Fruit fly (Drosophila melanogaster) whole organism, embryonic: ENCODE data around the gene Drsl1.

Experiments used
- Bgb ChIP-seq: fragments of 200-800 bp; sonication (Bioruptor generic); IDR thresholded peaks from 2 replicates; pipeline ENCODE4 v1.3.6; 2022; ENCODE audit warnings: missing biosample characterization, missing genetic modification characterization; ENCODE audit not compliant: partially characterized antibody
- Bteb2 ChIP-seq: fragments of 200-800 bp; sonication (Bioruptor generic); optimal IDR thresholded peaks from 2 replicates; lab custom pipeline; 2016; ENCODE audit warnings: missing biosample characterization, missing genetic modification characterization
- CG10462 ChIP-seq: fragments of 200-800 bp; sonication (Bioruptor generic); optimal IDR thresholded peaks from 2 replicates; lab custom pipeline; 2016; ENCODE audit warnings: missing biosample characterization, missing genetic modification characterization
- CG11695 ChIP-seq: fragments of 200-800 bp; sonication (Bioruptor generic); IDR thresholded peaks from 3 replicates; pipeline ENCODE4 v1.3.6; 2022; ENCODE audit warnings: missing biosample characterization, missing genetic modification characterization
- CG12104 ChIP-seq: fragments of 200-800 bp; sonication (Bioruptor generic); optimal IDR thresholded peaks from 3 replicates; lab custom pipeline; 2016; ENCODE audit warnings: missing biosample characterization, missing genetic modification characterization
- CG15073 ChIP-seq: fragments of 200-800 bp; sonication (Bioruptor generic); optimal IDR thresholded peaks from 2 replicates; lab custom pipeline; 2016; ENCODE audit warnings: missing biosample characterization, missing genetic modification characterization
- CG1529 ChIP-seq: fragments of 200-800 bp; sonication (Bioruptor generic); optimal IDR thresholded peaks from 3 replicates; lab custom pipeline; 2018; ENCODE audit warnings: missing biosample characterization, missing genetic modification characterization
- CG16779 ChIP-seq: fragments of 200-800 bp; sonication (Bioruptor generic); IDR thresholded peaks from 2 replicates; pipeline ENCODE4 v1.3.6; 2022; ENCODE audit warnings: missing biosample characterization, missing genetic modification characterization
- CG16863 ChIP-seq: fragments of 200-800 bp; sonication (Bioruptor generic); optimal IDR thresholded peaks from 3 replicates; lab custom pipeline; 2016; ENCODE audit warnings: missing biosample characterization, missing genetic modification characterization
- CG17328 ChIP-seq: fragments of 200-800 bp; sonication (Bioruptor generic); IDR thresholded peaks from 2 replicates; pipeline ENCODE4 v1.3.6; 2022; ENCODE audit warnings: missing biosample characterization, missing genetic modification characterization
- CG17568 ChIP-seq: fragments of 200-800 bp; sonication (Bioruptor generic); optimal IDR thresholded peaks from 2 replicates; lab custom pipeline; 2018; ENCODE audit warnings: missing biosample characterization, mild to moderate bottlenecking, missing genetic modification characterization, moderate library complexity
- CG1792 ChIP-seq: fragments of 200-800 bp; sonication (Bioruptor generic); optimal IDR thresholded peaks from 2 replicates; lab custom pipeline; 2016; ENCODE audit warnings: missing biosample characterization, missing genetic modification characterization
- CG18619 ChIP-seq: fragments of 200-800 bp; sonication (Bioruptor generic); optimal IDR thresholded peaks from 3 replicates; lab custom pipeline; 2017; ENCODE audit warnings: missing biosample characterization, mild to moderate bottlenecking, missing genetic modification characterization
- CG2875 ChIP-seq: fragments of 200-800 bp; sonication (Bioruptor generic); optimal IDR thresholded peaks from 2 replicates; lab custom pipeline; 2017; ENCODE audit warnings: missing biosample characterization, mild to moderate bottlenecking, missing genetic modification characterization, missing genetic modification reagents
- CG31441 ChIP-seq: fragments of 200-800 bp; sonication (Bioruptor generic); IDR thresholded peaks from 2 replicates; pipeline ENCODE4 v1.3.6; 2022; ENCODE audit warnings: missing biosample characterization, missing genetic modification characterization
- CG4404 ChIP-seq: fragments of 200-800 bp; sonication (Bioruptor generic); IDR thresholded peaks from 2 replicates; pipeline ENCODE4 v1.3.6; 2022; ENCODE audit warnings: missing biosample characterization, missing genetic modification characterization
- CG6254 ChIP-seq: fragments of 200-800 bp; sonication (Bioruptor generic); optimal IDR thresholded peaks from 3 replicates; lab custom pipeline; 2017; ENCODE audit warnings: mild to moderate bottlenecking, missing biosample characterization, missing genetic modification reagents, missing genetic modification characterization
- CG8089 ChIP-seq: fragments of 200-800 bp; sonication (Bioruptor generic); optimal IDR thresholded peaks from 3 replicates; lab custom pipeline; 2016; ENCODE audit warnings: missing biosample characterization, missing genetic modification characterization
- CG8359 ChIP-seq: fragments of 200-800 bp; sonication (Bioruptor generic); optimal IDR thresholded peaks from 2 replicates; lab custom pipeline; 2017; ENCODE audit warnings: missing biosample characterization, mild to moderate bottlenecking, missing genetic modification characterization, borderline replicate concordance
- CG8924 ChIP-seq: fragments of 200-800 bp; optimal IDR thresholded peaks from 3 replicates; lab custom pipeline; 2019; ENCODE audit warnings: missing biosample characterization, mild to moderate bottlenecking, missing genetic modification characterization, moderate library complexity
- CHES-1-like ChIP-seq: fragments of 200-800 bp; sonication (Bioruptor generic); optimal IDR thresholded peaks from 2 replicates; lab custom pipeline; 2016; ENCODE audit warnings: missing biosample characterization, missing genetic modification characterization
- Gug ChIP-seq: fragments of 200-800 bp; sonication (Bioruptor generic); IDR thresholded peaks from 4 replicates; pipeline ENCODE4 v1.3.6; 2022; ENCODE audit warnings: missing biosample characterization, missing genetic modification characterization
- MBD-R2 ChIP-seq: fragments of 200-800 bp; sonication (Bioruptor generic); IDR thresholded peaks from 2 replicates; pipeline ENCODE4 v1.3.6; 2022; ENCODE audit warnings: missing biosample characterization, missing genetic modification characterization
- Meics ChIP-seq: fragments of 200-800 bp; sonication (Bioruptor generic); optimal IDR thresholded peaks from 2 replicates; lab custom pipeline; 2017; ENCODE audit warnings: missing biosample characterization, mild to moderate bottlenecking, missing genetic modification characterization
- Sox100B ChIP-seq: fragments of 200-800 bp; sonication (Bioruptor generic); optimal IDR thresholded peaks from 3 replicates; lab custom pipeline; 2018; ENCODE audit warnings: missing biosample characterization, mild to moderate bottlenecking, missing genetic modification characterization
- Ssrp ChIP-seq: fragments of 200-800 bp; sonication (Bioruptor generic); optimal IDR thresholded peaks from 2 replicates; lab custom pipeline; 2018; ENCODE audit warnings: missing biosample characterization, mild to moderate bottlenecking, missing genetic modification characterization, moderate library complexity
- Trl ChIP-seq, 3 experiments: fragments of >200 bp in 2 of 3; fragments of 200-800 bp in 1 of 3; sonication (Bioruptor generic) in 1 of 3; optimal IDR thresholded peaks; 2 replicates in 1 of 3; 3 replicates in 2 of 3; lab custom pipeline; 2016 to 2017; ENCODE audit warnings: missing biosample characterization in 1 of 3, missing genetic modification characterization in 1 of 3
- Vsx1 ChIP-seq: fragments of 200-800 bp; sonication (Bioruptor generic); optimal IDR thresholded peaks from 2 replicates; lab custom pipeline; 2017; ENCODE audit warnings: missing biosample characterization, mild to moderate bottlenecking, missing genetic modification characterization, missing genetic modification reagents
- ac ChIP-seq: fragments of 200-800 bp; sonication (Bioruptor generic); optimal IDR thresholded peaks from 3 replicates; lab custom pipeline; 2017; ENCODE audit warnings: missing biosample characterization, mild to moderate bottlenecking, missing genetic modification characterization
- ara ChIP-seq: fragments of 200-800 bp; sonication (Bioruptor generic); IDR thresholded peaks from 2 replicates; pipeline ENCODE4 v1.3.6; 2022; ENCODE audit warnings: missing biosample characterization, missing genetic modification characterization
- bab2 ChIP-seq: fragments of 200-800 bp; sonication (Bioruptor generic); optimal IDR thresholded peaks from 2 replicates; lab custom pipeline; 2016; ENCODE audit warnings: missing biosample characterization, missing genetic modification characterization
- bsh ChIP-seq, 2 experiments: fragments of 200-800 bp; sonication (Bioruptor generic); optimal IDR thresholded peaks; 2 replicates each; lab custom pipeline; 2017 to 2018; ENCODE audit warnings: mild to moderate bottlenecking in 2 of 2, missing biosample characterization in 2 of 2, missing genetic modification characterization in 2 of 2, moderate library complexity in 1 of 2
- btn ChIP-seq: fragments of 200-800 bp; sonication (Bioruptor generic); optimal IDR thresholded peaks from 2 replicates; lab custom pipeline; 2016; ENCODE audit warnings: missing biosample characterization, missing genetic modification characterization
- cato ChIP-seq: fragments of 200-800 bp; sonication (Bioruptor generic); optimal IDR thresholded peaks from 2 replicates; lab custom pipeline; 2016; ENCODE audit warnings: missing biosample characterization, missing genetic modification characterization, borderline replicate concordance
- caup ChIP-seq: fragments of 200-800 bp; sonication (Bioruptor generic); optimal IDR thresholded peaks from 3 replicates; lab custom pipeline; 2017; ENCODE audit warnings: missing biosample characterization, mild to moderate bottlenecking, missing genetic modification characterization, moderate library complexity; ENCODE audit not compliant: severe bottlenecking
- chif ChIP-seq, 2 experiments: fragments of 200-800 bp; sonication (Bioruptor generic); optimal IDR thresholded peaks; 3 replicates each; lab custom pipeline; 2016; ENCODE audit warnings: missing biosample characterization in 2 of 2, missing genetic modification characterization in 2 of 2
- ci ChIP-seq: fragments of 200-800 bp; sonication (Bioruptor generic); IDR thresholded peaks from 3 replicates; pipeline ENCODE4 v1.3.6; 2022; ENCODE audit warnings: missing biosample characterization, missing genetic modification characterization
- da ChIP-seq: fragments of 200-800 bp; sonication (Bioruptor generic); optimal IDR thresholded peaks from 2 replicates; lab custom pipeline; 2016; ENCODE audit warnings: missing biosample characterization, missing genetic modification characterization
- ems ChIP-seq: fragments of 200-800 bp; sonication (Bioruptor generic); optimal IDR thresholded peaks from 3 replicates; lab custom pipeline; 2016; ENCODE audit warnings: missing biosample characterization, missing genetic modification characterization
- gcm2 ChIP-seq: fragments of 200-800 bp; sonication (Bioruptor generic); optimal IDR thresholded peaks from 2 replicates; lab custom pipeline; 2016; ENCODE audit warnings: missing biosample characterization, missing genetic modification characterization
- gem ChIP-seq: fragments of 200-800 bp; sonication (Bioruptor generic); optimal IDR thresholded peaks from 2 replicates; lab custom pipeline; 2019; ENCODE audit warnings: missing biosample characterization, mild to moderate bottlenecking, missing genetic modification characterization, moderate library complexity
- grau ChIP-seq: fragments of 200-800 bp; optimal IDR thresholded peaks from 3 replicates; lab custom pipeline; 2019; ENCODE audit warnings: missing biosample characterization, mild to moderate bottlenecking, missing genetic modification characterization, moderate library complexity
- kay ChIP-seq: fragments of 200-800 bp; sonication (Bioruptor generic); optimal IDR thresholded peaks from 2 replicates; lab custom pipeline; 2016; ENCODE audit warnings: missing biosample characterization, missing genetic modification characterization
- org-1 ChIP-seq: fragments of 200-800 bp; sonication (Bioruptor generic); optimal IDR thresholded peaks from 2 replicates; lab custom pipeline; 2017; ENCODE audit warnings: missing biosample characterization, missing genetic modification characterization
- otp ChIP-seq: fragments of 200-800 bp; sonication (Bioruptor generic); IDR thresholded peaks from 3 replicates; pipeline ENCODE4, ENCODE4 v1.3.6; 2022; ENCODE audit warnings: missing biosample characterization, missing genetic modification characterization
- run ChIP-seq: fragments of 200-800 bp; sonication (Bioruptor generic); optimal IDR thresholded peaks from 3 replicates; lab custom pipeline; 2018; ENCODE audit warnings: missing biosample characterization, mild to moderate bottlenecking, missing genetic modification characterization
- salm ChIP-seq: fragments of 200-800 bp; sonication (Bioruptor generic); optimal IDR thresholded peaks from 2 replicates; lab custom pipeline; 2018; ENCODE audit warnings: missing biosample characterization, mild to moderate bottlenecking, missing genetic modification characterization
- sna ChIP-seq: fragments of 200-800 bp; sonication (Bioruptor generic); IDR thresholded peaks from 2 replicates; pipeline ENCODE4 v1.3.6; 2022; ENCODE audit warnings: missing biosample characterization, missing genetic modification characterization; ENCODE audit not compliant: partially characterized antibody
- tx ChIP-seq: fragments of 200-800 bp; sonication (Bioruptor generic); optimal IDR thresholded peaks from 2 replicates; lab custom pipeline; 2016; ENCODE audit warnings: missing biosample characterization, missing genetic modification characterization
- vvl ChIP-seq: fragments of 200-800 bp; sonication (Bioruptor generic); IDR thresholded peaks from 2 replicates; pipeline ENCODE4 v1.3.6; 2022; ENCODE audit warnings: missing biosample characterization, missing genetic modification characterization

Gene Drsl1

dm6 chr3L:3305430-3305829, 30.2 kb downstream of the Drsl1 start (continued):
- peak; percentile 23 for TF ChIP-seq CG10462
- TF ChIP-seq bab2 (GFP tag; lab: Kevin White, UChicago): peak; percentile 50
- TF ChIP-seq CG1792: peak; percentile 58
- TF ChIP-seq cato (GFP tag; lab: Kevin White, UChicago): peak; percentile 31
- TF ChIP-seq da (GFP tag; lab: Kevin White, UChicago): no peak
- 0 out of 3 replicates have a peak, but pooled peaks have one; percentile 11 for TF ChIP-seq CG11695
- peak; percentile 3 for TF ChIP-seq CG12104 (GFP tag; lab: Kevin White, UChicago)
- TF ChIP-seq Trl (optimal IDR thresholded peaks at IDR 0.05; lab: Kevin White, UChicago): no peak
- TF ChIP-seq Trl (GFP tag; optimal IDR thresholded peaks at IDR 0.05; lab: Kevin White, UChicago): peak; percentile 25
- peak; percentile 31 for TF ChIP-seq CG1529 (GFP tag; lab: Kevin White, UChicago)
- TF ChIP-seq Ssrp: no peak
- TF ChIP-seq Meics: peak; percentile 17
- peak; percentile 5 for TF ChIP-seq CG8924
- peak; percentile 51; the same call in 1 of the 2 replicates for TF ChIP-seq vvl
- TF ChIP-seq btn (GFP tag; lab: Kevin White, UChicago): peak; percentile 21
- peak; percentile 68 for TF ChIP-seq caup (GFP tag; lab: Kevin White, UChicago)
- TF ChIP-seq CG2875 (GFP tag; lab: Kevin White, UChicago): peak; percentile 66
- peak; percentile 12 for TF ChIP-seq ems (GFP tag; lab: Kevin White, UChicago)
- TF ChIP-seq CG17328 (GFP tag; lab: Robert Waterston, UW): peak; percentile 19; the same call in 1 of the 2 replicates
- TF ChIP-seq CG4404 (GFP tag; lab: Robert Waterston, UW): no peak
- peak; percentile 11 for TF ChIP-seq Vsx1
- TF ChIP-seq gcm2 (GFP tag; lab: Kevin White, UChicago): no peak
- TF ChIP-seq CHES-1-like: peak; percentile 19
- peak; percentile 55; the same call in 2 of the 3 replicates for TF ChIP-seq ci (GFP tag; lab: Robert Waterston, UW)
- peak; percentile 7 for TF ChIP-seq tx
- TF ChIP-seq CG6254: peak; percentile 11
- no peak for TF ChIP-seq CG15073 (GFP tag; lab: Kevin White, UChicago)
- no peak for TF ChIP-seq MBD-R2
- TF ChIP-seq kay (GFP tag; lab: Kevin White, UChicago): peak; percentile 31
- peak; percentile 25 for TF ChIP-seq grau (tag; lab: Kevin White, UChicago)
- peak; percentile 28 for TF ChIP-seq CG18619 (GFP tag; lab: Kevin White, UChicago)
- peak; percentile 49 for TF ChIP-seq CG8089 (GFP tag; lab: Kevin White, UChicago)
- TF ChIP-seq bsh (GFP tag; optimal IDR thresholded peaks at IDR 0.05; lab: Kevin White, UChicago): peak in 1 of 2 experiments; percentile 83
- TF ChIP-seq run (tag; lab: Kevin White, UChicago): no peak
- no peak for TF ChIP-seq ac (GFP tag; lab: Kevin White, UChicago)
- TF ChIP-seq chif (GFP tag; optimal IDR thresholded peaks at IDR 0.05; lab: Kevin White, UChicago): peak in 1 of 2 experiments; percentile 27
- TF ChIP-seq org-1: peak; percentile 61
- TF ChIP-seq gem (tag; lab: Kevin White, UChicago): peak; percentile 61
- TF ChIP-seq CG17568 (GFP tag; lab: Kevin White, UChicago): peak; percentile 60
- no peak for TF ChIP-seq otp (GFP tag; lab: Robert Waterston, UW)
- 0 out of 2 replicates have a peak, but pooled peaks have one; percentile 20 for TF ChIP-seq ara
- peak; percentile 49 for TF ChIP-seq CG8359 (GFP tag; lab: Kevin White, UChicago)
- TF ChIP-seq Bgb (GFP tag; lab: Robert Waterston, UW): no peak
- peak; percentile 35 for TF ChIP-seq Bteb2 (GFP tag; lab: Kevin White, UChicago)
- TF ChIP-seq CG16863 (GFP tag; lab: Kevin White, UChicago): peak; percentile 47
- TF ChIP-seq CG16779 (GFP tag; lab: Robert Waterston, UW): no peak
- peak; percentile 9 for TF ChIP-seq Sox100B (GFP tag; lab: Kevin White, UChicago)
- no peak for TF ChIP-seq sna (GFP tag; lab: Robert Waterston, UW)
- peak; percentile 9 for TF ChIP-seq salm
- no peak for TF ChIP-seq Gug (GFP tag; lab: Robert Waterston, UW)
- peak; percentile 16; the same call in 1 of the 2 replicates for TF ChIP-seq CG31441 (GFP tag; lab: Robert Waterston, UW)
